Fruit fly (Drosophila melanogaster) whole organism, embryonic: ENCODE data around the gene CG15912.

Experiments
- Atf3 ChIP-seq: fragments of 200-800 bp; sonication (Bioruptor generic); optimal IDR thresholded peaks from 3 replicates; lab custom pipeline; 2016; ENCODE audit warnings: missing biosample characterization, missing genetic modification characterization
- CG11695 ChIP-seq: fragments of 200-800 bp; sonication (Bioruptor generic); IDR thresholded peaks from 3 replicates; pipeline ENCODE4 v1.3.6; 2022; ENCODE audit warnings: missing biosample characterization, missing genetic modification characterization
- CG11723 ChIP-seq: fragments of 200-800 bp; sonication (Bioruptor generic); optimal IDR thresholded peaks from 2 replicates; lab custom pipeline; 2017; ENCODE audit warnings: missing biosample characterization, mild to moderate bottlenecking, missing genetic modification characterization
- CG14050 ChIP-seq: fragments of 200-800 bp; sonication (Bioruptor generic); IDR thresholded peaks from 3 replicates; pipeline ENCODE4 v1.3.6; 2022; ENCODE audit warnings: missing biosample characterization, missing genetic modification characterization
- CG14860 ChIP-seq: fragments of 200-800 bp; sonication (Bioruptor generic); IDR thresholded peaks from 3 replicates; pipeline ENCODE4 v1.3.6; 2022; ENCODE audit warnings: missing biosample characterization, missing genetic modification characterization; ENCODE audit not compliant: partially characterized antibody
- CG16779 ChIP-seq: fragments of 200-800 bp; sonication (Bioruptor generic); IDR thresholded peaks from 2 replicates; pipeline ENCODE4 v1.3.6; 2022; ENCODE audit warnings: missing biosample characterization, missing genetic modification characterization
- CG30431 ChIP-seq: fragments of 200-800 bp; sonication (Bioruptor generic); optimal IDR thresholded peaks from 2 replicates; lab custom pipeline; 2017; ENCODE audit warnings: missing biosample characterization, missing genetic modification characterization
- CG3726 ChIP-seq: fragments of 200-800 bp; sonication (Bioruptor generic); IDR thresholded peaks from 3 replicates; pipeline ENCODE4, ENCODE4 v1.3.6; 2022; ENCODE audit warnings: missing biosample characterization, missing genetic modification characterization
- CG3995 ChIP-seq: fragments of 200-800 bp; sonication (Bioruptor generic); optimal IDR thresholded peaks from 3 replicates; lab custom pipeline; 2016; ENCODE audit warnings: missing biosample characterization, missing genetic modification characterization
- CG4617 ChIP-seq: fragments of 200-800 bp; sonication (Bioruptor generic); optimal IDR thresholded peaks from 3 replicates; lab custom pipeline; 2016; ENCODE audit warnings: missing biosample characterization, missing genetic modification characterization, borderline replicate concordance
- CG5180 ChIP-seq: fragments of 200-800 bp; sonication (Bioruptor generic); optimal IDR thresholded peaks from 3 replicates; lab custom pipeline; 2017; ENCODE audit warnings: missing biosample characterization, missing genetic modification characterization, mild to moderate bottlenecking, moderate library complexity, missing genetic modification reagents
- CG5953 ChIP-seq: fragments of 200-800 bp; sonication (Bioruptor generic); IDR thresholded peaks from 2 replicates; pipeline ENCODE4 v1.3.6; 2022; ENCODE audit warnings: missing biosample characterization, missing genetic modification characterization
- CG6689 ChIP-seq: fragments of 200-800 bp; sonication (Bioruptor generic); IDR thresholded peaks from 2 replicates; pipeline ENCODE4 v1.3.6; 2022; ENCODE audit warnings: missing biosample characterization, missing genetic modification characterization
- CG6791 ChIP-seq: fragments of 200-800 bp; sonication (Bioruptor generic); IDR thresholded peaks from 3 replicates; pipeline ENCODE4 v1.3.6; 2022; ENCODE audit warnings: missing biosample characterization, missing genetic modification characterization; ENCODE audit not compliant: partially characterized antibody
- CG7271 ChIP-seq: fragments of 200-800 bp; sonication (Bioruptor generic); optimal IDR thresholded peaks from 2 replicates; lab custom pipeline; 2018; ENCODE audit warnings: missing biosample characterization, mild to moderate bottlenecking, missing genetic modification characterization, moderate library complexity
- CG8089 ChIP-seq: fragments of 200-800 bp; sonication (Bioruptor generic); optimal IDR thresholded peaks from 3 replicates; lab custom pipeline; 2016; ENCODE audit warnings: missing biosample characterization, missing genetic modification characterization
- Camta ChIP-seq: fragments of 200-800 bp; sonication (Bioruptor generic); optimal IDR thresholded peaks from 2 replicates; lab custom pipeline; 2016; ENCODE audit warnings: missing biosample characterization, missing genetic modification characterization
- D19B ChIP-seq: fragments of 200-800 bp; sonication (Bioruptor generic); optimal IDR thresholded peaks from 2 replicates; lab custom pipeline; 2017; ENCODE audit warnings: missing biosample characterization, mild to moderate bottlenecking, missing genetic modification characterization
- Dbx ChIP-seq: fragments of 200-800 bp; sonication (Bioruptor generic); IDR thresholded peaks from 3 replicates; pipeline ENCODE4 v1.3.6; 2022; ENCODE audit warnings: missing biosample characterization, missing genetic modification characterization
- Ets65A ChIP-seq: fragments of 200-800 bp; sonication (Bioruptor generic); peaks from one replicate; lab custom pipeline; 2016; ENCODE audit warnings: missing biosample characterization, missing genetic modification characterization
- H2.0 ChIP-seq: fragments of 200-800 bp; sonication (Bioruptor generic); IDR thresholded peaks from 2 replicates; pipeline ENCODE4 v1.3.6; 2022; ENCODE audit warnings: missing biosample characterization, missing genetic modification characterization
- Hr51 ChIP-seq, 2 experiments: fragments of 200-800 bp; sonication (Bioruptor generic); optimal IDR thresholded peaks; 2 replicates in 1 of 2; 3 replicates in 1 of 2; lab custom pipeline; 2016 to 2018; ENCODE audit warnings: missing biosample characterization in 2 of 2, missing genetic modification characterization in 2 of 2, mild to moderate bottlenecking in 1 of 2, moderate library complexity in 1 of 2
- Lhr ChIP-seq: fragments of 200-800 bp; sonication (Bioruptor generic); optimal IDR thresholded peaks from 3 replicates; lab custom pipeline; 2017; ENCODE audit warnings: mild to moderate bottlenecking, missing biosample characterization, missing genetic modification reagents, missing genetic modification characterization
- MBD-R2 ChIP-seq: fragments of 200-800 bp; sonication (Bioruptor generic); IDR thresholded peaks from 2 replicates; pipeline ENCODE4 v1.3.6; 2022; ENCODE audit warnings: missing biosample characterization, missing genetic modification characterization
- NFAT ChIP-seq: fragments of 200-800 bp; sonication (Bioruptor generic); IDR thresholded peaks from 2 replicates; pipeline ENCODE4 v1.3.6; 2022; ENCODE audit warnings: missing biosample characterization, missing genetic modification characterization
- Six4 ChIP-seq: fragments of 200-800 bp; sonication (Bioruptor generic); optimal IDR thresholded peaks from 2 replicates; lab custom pipeline; 2016; ENCODE audit warnings: missing biosample characterization, missing genetic modification characterization
- Sox100B ChIP-seq: fragments of 200-800 bp; sonication (Bioruptor generic); optimal IDR thresholded peaks from 3 replicates; lab custom pipeline; 2018; ENCODE audit warnings: missing biosample characterization, mild to moderate bottlenecking, missing genetic modification characterization
- Ssrp ChIP-seq: fragments of 200-800 bp; sonication (Bioruptor generic); optimal IDR thresholded peaks from 2 replicates; lab custom pipeline; 2018; ENCODE audit warnings: missing biosample characterization, mild to moderate bottlenecking, missing genetic modification characterization, moderate library complexity
- Taf1 ChIP-seq: fragments of 200-800 bp; sonication (Bioruptor generic); IDR thresholded peaks from 2 replicates; pipeline ENCODE4 v1.3.6; 2022; ENCODE audit warnings: missing biosample characterization, missing genetic modification characterization
- YL-1 ChIP-seq: fragments of 200-800 bp; sonication (Bioruptor generic); optimal IDR thresholded peaks from 3 replicates; lab custom pipeline; 2017; ENCODE audit warnings: missing biosample characterization, mild to moderate bottlenecking, missing genetic modification characterization
- ase ChIP-seq: fragments of 200-800 bp; sonication (Bioruptor generic); IDR thresholded peaks from 3 replicates; pipeline ENCODE4 v1.3.6; 2022; ENCODE audit warnings: missing biosample characterization, missing genetic modification characterization
- btn ChIP-seq: fragments of 200-800 bp; sonication (Bioruptor generic); optimal IDR thresholded peaks from 2 replicates; lab custom pipeline; 2016; ENCODE audit warnings: missing biosample characterization, missing genetic modification characterization
- chif ChIP-seq, 2 experiments: fragments of 200-800 bp; sonication (Bioruptor generic); optimal IDR thresholded peaks; 3 replicates each; lab custom pipeline; 2016; ENCODE audit warnings: missing biosample characterization in 2 of 2, missing genetic modification characterization in 2 of 2
- chn ChIP-seq: fragments of 200-800 bp; sonication (Bioruptor generic); optimal IDR thresholded peaks from 2 replicates; lab custom pipeline; 2016; ENCODE audit warnings: missing biosample characterization, missing genetic modification characterization
- cwo ChIP-seq: fragments of 200-800 bp; sonication (Bioruptor generic); optimal IDR thresholded peaks from 3 replicates; lab custom pipeline; 2017; ENCODE audit warnings: missing biosample characterization, missing genetic modification characterization, mild to moderate bottlenecking, moderate library complexity, missing genetic modification reagents
- en ChIP-seq: fragments of 200-800 bp; sonication (Bioruptor generic); optimal IDR thresholded peaks from 2 replicates; lab custom pipeline; 2016; ENCODE audit warnings: missing biosample characterization, missing genetic modification characterization
- esg ChIP-seq: fragments of 200-800 bp; sonication (Bioruptor generic); conservative IDR thresholded peaks from 2 replicates; pipeline ENCODE4 v1.3.6; 2022; ENCODE audit warnings: missing biosample characterization, missing genetic modification characterization
- fd102C ChIP-seq: fragments of 200-800 bp; sonication (Bioruptor generic); optimal IDR thresholded peaks from 2 replicates; lab custom pipeline; 2018; ENCODE audit warnings: missing biosample characterization, mild to moderate bottlenecking, missing genetic modification characterization, moderate library complexity
- gce ChIP-seq: fragments of 200-800 bp; sonication (Bioruptor generic); IDR thresholded peaks from 3 replicates; pipeline ENCODE4 v1.3.6; 2022; ENCODE audit warnings: missing biosample characterization, missing genetic modification characterization
- gsb ChIP-seq: fragments of 200-800 bp; sonication (Bioruptor generic); IDR thresholded peaks from 2 replicates; pipeline ENCODE4 v1.3.6; 2022; ENCODE audit warnings: missing biosample characterization, missing genetic modification characterization
- gsb-n ChIP-seq: fragments of 200-800 bp; sonication (Bioruptor generic); optimal IDR thresholded peaks from 3 replicates; lab custom pipeline; 2018; ENCODE audit warnings: missing biosample characterization, mild to moderate bottlenecking, missing genetic modification characterization
- lilli ChIP-seq: fragments of 200-800 bp; sonication (Bioruptor generic); optimal IDR thresholded peaks from 3 replicates; lab custom pipeline; 2016; ENCODE audit warnings: missing biosample characterization, missing genetic modification characterization
- maf-S ChIP-seq: fragments of 200-800 bp; sonication (Bioruptor generic); optimal IDR thresholded peaks from 2 replicates; lab custom pipeline; 2016; ENCODE audit warnings: missing biosample characterization, missing genetic modification characterization
- mirr ChIP-seq: fragments of 200-800 bp; sonication (Bioruptor generic); optimal IDR thresholded peaks from 3 replicates; lab custom pipeline; 2018; ENCODE audit warnings: missing biosample characterization, mild to moderate bottlenecking, missing genetic modification characterization
- mld ChIP-seq: fragments of 200-800 bp; sonication (Bioruptor generic); IDR thresholded peaks from 3 replicates; pipeline ENCODE4 v1.3.6; 2022; ENCODE audit warnings: missing biosample characterization, missing genetic modification characterization; ENCODE audit not compliant: partially characterized antibody
- nom ChIP-seq: fragments of 200-800 bp; sonication (Bioruptor generic); optimal IDR thresholded peaks from 2 replicates; lab custom pipeline; 2017; ENCODE audit warnings: missing biosample characterization, missing genetic modification characterization, mild to moderate bottlenecking, moderate library complexity, missing genetic modification reagents
- phol ChIP-seq: fragments of 200-800 bp; sonication (Bioruptor generic); optimal IDR thresholded peaks from 3 replicates; lab custom pipeline; 2018; ENCODE audit warnings: missing biosample characterization, mild to moderate bottlenecking, missing genetic modification characterization, moderate library complexity
- sisA ChIP-seq: fragments of 200-800 bp; sonication (Bioruptor generic); IDR thresholded peaks from 2 replicates; pipeline ENCODE4 v1.3.6; 2022; ENCODE audit warnings: missing biosample characterization, missing genetic modification characterization
- sr ChIP-seq: fragments of 200-800 bp; sonication (Bioruptor generic); IDR thresholded peaks from 3 replicates; pipeline ENCODE4 v1.3.6; 2022; ENCODE audit warnings: missing biosample characterization, missing genetic modification characterization
- ssp ChIP-seq: fragments of 200-800 bp; sonication (Bioruptor generic); IDR thresholded peaks from 2 replicates; pipeline ENCODE4 v1.3.6; 2022; ENCODE audit warnings: missing biosample characterization, missing genetic modification characterization
- zen ChIP-seq: fragments of 200-800 bp; sonication (Bioruptor generic); optimal IDR thresholded peaks from 3 replicates; lab custom pipeline; 2018; ENCODE audit warnings: missing biosample characterization, mild to moderate bottlenecking, missing genetic modification characterization, moderate library complexity

The CG15912 gene

dm6 chrX:4507121-4507520 lies 41.7 kb upstream of the CG15912 start (continued):
- TF ChIP-seq ssp = 0 out of 2 replicates have a peak, but pooled peaks have one; percentile 19
- peak; percentile 43 for TF ChIP-seq maf-S (GFP tag; lab: Kevin White, UChicago)
- TF ChIP-seq Ets65A (GFP tag; lab: Kevin White, UChicago) = no peak
- peak; percentile 71 for TF ChIP-seq chn (GFP tag; lab: Kevin White, UChicago)
- no peak for TF ChIP-seq CG7271 (tag; lab: Kevin White, UChicago)
- peak; percentile 44; the same call in 1 of the 2 replicates for TF ChIP-seq NFAT (GFP tag; lab: Robert Waterston, UW)
- peak; percentile 35; the same call in 1 of the 3 replicates for TF ChIP-seq CG14050 (GFP tag; lab: Robert Waterston, UW)
- TF ChIP-seq Hr51 (GFP tag; optimal IDR thresholded peaks at IDR 0.05; lab: Kevin White, UChicago) = peak; percentile 28 to 53
- no peak for TF ChIP-seq Taf1 (GFP tag; lab: Robert Waterston, UW)
- peak; percentile 33 for TF ChIP-seq CG5180 (GFP tag; lab: Kevin White, UChicago)
- TF ChIP-seq CG3726 (GFP tag; lab: Robert Waterston, UW) = no peak
- peak; percentile 44 to 84 for TF ChIP-seq chif (GFP tag; optimal IDR thresholded peaks at IDR 0.05; lab: Kevin White, UChicago)
- peak; percentile 45; the same call in 1 of the 3 replicates for TF ChIP-seq gce (GFP tag; lab: Robert Waterston, UW)
- TF ChIP-seq btn = peak; percentile 0
- no peak for TF ChIP-seq CG16779
- no peak for TF ChIP-seq YL-1
- TF ChIP-seq CG11723 (GFP tag; lab: Kevin White, UChicago) = peak; percentile 53
- TF ChIP-seq gsb (GFP tag; lab: Robert Waterston, UW) = 0 out of 2 replicates have a peak, but pooled peaks have one; percentile 6
- TF ChIP-seq phol (tag; lab: Kevin White, UChicago) = peak; percentile 23
- peak; percentile 19 for TF ChIP-seq mirr (GFP tag; lab: Kevin White, UChicago)
- TF ChIP-seq Camta (GFP tag; lab: Kevin White, UChicago) = peak; percentile 42
- TF ChIP-seq Lhr = peak; percentile 47
- no peak for TF ChIP-seq CG6791 (GFP tag; lab: Robert Waterston, UW)
- TF ChIP-seq CG30431 = peak; percentile 36
- no peak for TF ChIP-seq cwo (GFP tag; lab: Kevin White, UChicago)
- no peak for TF ChIP-seq CG14860 (GFP tag; lab: Robert Waterston, UW)
- peak; percentile 19 for TF ChIP-seq Sox100B (GFP tag; lab: Kevin White, UChicago)
- TF ChIP-seq D19B (GFP tag; lab: Kevin White, UChicago) = no peak
- no peak for TF ChIP-seq mld
- peak; percentile 18 for TF ChIP-seq nom
- TF ChIP-seq Dbx (GFP tag; lab: Robert Waterston, UW) = no peak
- peak; percentile 72 for TF ChIP-seq CG8089
- TF ChIP-seq Six4 = peak; percentile 30
- TF ChIP-seq Ssrp (tag; lab: Kevin White, UChicago) = peak; percentile 41
- TF ChIP-seq CG4617 (GFP tag; lab: Kevin White, UChicago) = peak; percentile 21
- TF ChIP-seq esg (GFP tag; lab: Robert Waterston, UW) = no peak
- TF ChIP-seq en = peak; percentile 24
- TF ChIP-seq H2.0 (GFP tag; lab: Robert Waterston, UW) = peak; percentile 46; the same call in 1 of the 2 replicates
- TF ChIP-seq CG6689 (GFP tag; lab: Robert Waterston, UW) = peak; percentile 46; the same call in 1 of the 2 replicates
- TF ChIP-seq CG3995 (GFP tag; lab: Kevin White, UChicago) = no peak
- TF ChIP-seq lilli (GFP tag; lab: Kevin White, UChicago) = peak; percentile 12
- TF ChIP-seq zen (tag; lab: Kevin White, UChicago) = peak; percentile 6
- TF ChIP-seq CG5953 (GFP tag; lab: Robert Waterston, UW) = peak; percentile 70
- TF ChIP-seq sr (GFP tag; lab: Robert Waterston, UW) = no peak
- TF ChIP-seq fd102C (GFP tag; lab: Kevin White, UChicago) = peak; percentile 67
- TF ChIP-seq Atf3 = peak; percentile 54
- TF ChIP-seq MBD-R2 (GFP tag; lab: Robert Waterston, UW) = no peak
- TF ChIP-seq CG11695 (GFP tag; lab: Robert Waterston, UW) = 0 out of 3 replicates have a peak, but pooled peaks have one; percentile 34
- peak; percentile 53 for TF ChIP-seq gsb-n (tag; lab: Kevin White, UChicago)
- no peak; the same call in 1 of the 2 replicates for TF ChIP-seq sisA (GFP tag; lab: Robert Waterston, UW)
- TF ChIP-seq ase (GFP tag; lab: Robert Waterston, UW) = peak; percentile 70; the same call in 2 of the 3 replicates
